Worm (Caenorhabditis elegans): ENCODE results near the gene C16C8.17.

DNA sequence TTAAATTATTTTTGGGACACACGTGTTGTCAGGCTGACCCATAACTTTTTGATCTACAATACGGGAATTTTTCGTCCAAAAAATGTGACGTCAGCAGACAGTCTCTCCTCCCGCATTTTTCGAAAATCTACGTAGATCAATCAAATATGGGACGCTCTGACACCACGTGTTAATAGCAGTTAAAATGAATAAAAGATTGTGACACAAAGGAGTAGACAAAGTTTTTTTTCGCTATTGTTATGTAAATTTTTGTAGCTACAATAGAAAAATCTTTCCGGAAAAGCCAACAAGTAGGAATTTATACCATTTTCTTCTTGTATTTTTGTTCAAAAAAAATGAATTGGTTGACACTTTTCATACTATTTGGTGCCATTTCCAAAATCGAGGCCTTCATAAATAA is 750 bp downstream of the C16C8.17 start, which contains the start of gene C16C8.27:
- no peak for TF ChIP-seq F49E8.2 (tag; optimal IDR thresholded peaks at IDR 0.05; ENCODE audit: borderline replicate concordance)
- no peak for TF ChIP-seq vab-7 (GFP tag; IDR thresholded peaks at IDR 0.05)
- TF ChIP-seq unc-130 (GFP tag; optimal IDR thresholded peaks at IDR 0.05), result no peak
- TF ChIP-seq lim-7 (GFP tag; IDR thresholded peaks at IDR 0.05), result no peak
- TF ChIP-seq F44E2.7 (GFP tag; IDR thresholded peaks at IDR 0.05), result no peak
- no peak for TF ChIP-seq unc-39 (tag; optimal IDR thresholded peaks at IDR 0.05)
